Fruit fly (Drosophila melanogaster): ENCODE measurements around the gene CG14007.

Gene CG14007

dm6 chr2L:5720407-5721228 lies 4.1 kb upstream of the CG14007 start, which contains the start of the genes CG11149 and sip1 (continued):
- TF ChIP-seq bbx (GFP tag; IDR thresholded peaks at IDR 0.05; ENCODE audit: partially characterized antibody): peak; percentile 67
- no peak for TF ChIP-seq ham (GFP tag; IDR thresholded peaks at IDR 0.05)
- TF ChIP-seq CG8765 (GFP tag; IDR thresholded peaks at IDR 0.05): no peak
- no peak for TF ChIP-seq CG34422 (GFP tag; IDR thresholded peaks at IDR 0.05)
- no peak for TF ChIP-seq CG17612 (GFP tag; IDR thresholded peaks at IDR 0.05)
- no peak for TF ChIP-seq nau (GFP tag; optimal IDR thresholded peaks at IDR 0.05)
- no peak for TF ChIP-seq Hmx (GFP tag; optimal IDR thresholded peaks at IDR 0.05)
- TF ChIP-seq Spps (tag; optimal IDR thresholded peaks at IDR 0.05): no peak
- no peak for TF ChIP-seq CG11723 (GFP tag; optimal IDR thresholded peaks at IDR 0.05)
- TF ChIP-seq CG18599 (GFP tag; optimal IDR thresholded peaks at IDR 0.05): peak; percentile 25
- TF ChIP-seq h (optimal IDR thresholded peaks at IDR 0.05): no peak
- no peak for TF ChIP-seq Hr51 (GFP tag; optimal IDR thresholded peaks at IDR 0.05)
- TF ChIP-seq CG17186 (GFP tag; optimal IDR thresholded peaks at IDR 0.05): no peak
- TF ChIP-seq MTF-1 (GFP tag; optimal IDR thresholded peaks at IDR 0.05; ENCODE audit: borderline replicate concordance): no peak
- no peak for TF ChIP-seq CG8359 (GFP tag; optimal IDR thresholded peaks at IDR 0.05; ENCODE audit: borderline replicate concordance)
- no peak for TF ChIP-seq CG18619 (GFP tag; optimal IDR thresholded peaks at IDR 0.05)
- no peak for TF ChIP-seq cwo (GFP tag; optimal IDR thresholded peaks at IDR 0.05)
- no peak for TF ChIP-seq seq (GFP tag; IDR thresholded peaks at IDR 0.05)
- TF ChIP-seq zen (tag; optimal IDR thresholded peaks at IDR 0.05): no peak
- no peak for TF ChIP-seq repo (GFP tag; optimal IDR thresholded peaks at IDR 0.05)
- TF ChIP-seq CG4820 (GFP tag; optimal IDR thresholded peaks at IDR 0.05): no peak
- TF ChIP-seq Fer3 (tag; optimal IDR thresholded peaks at IDR 0.05): no peak
- no peak for TF ChIP-seq Mad (GFP tag; optimal IDR thresholded peaks at IDR 0.05)
- TF ChIP-seq CG9817 (tag; optimal IDR thresholded peaks at IDR 0.05): no peak
- TF ChIP-seq br (optimal IDR thresholded peaks at IDR 0.05): no peak
- no peak for TF ChIP-seq gcm2 (GFP tag; optimal IDR thresholded peaks at IDR 0.05)
- no peak for TF ChIP-seq bowl (GFP tag; IDR thresholded peaks at IDR 0.05)
- no peak for TF ChIP-seq fd102C (GFP tag; optimal IDR thresholded peaks at IDR 0.05)
- peak; percentile 76; the same call in 2 of the 3 replicates for TF ChIP-seq zen2 (GFP tag; IDR thresholded peaks at IDR 0.05; ENCODE audit: partially characterized antibody)
- TF ChIP-seq esg (GFP tag; conservative IDR thresholded peaks at IDR 0.05): no peak
- TF ChIP-seq CG17568 (GFP tag; optimal IDR thresholded peaks at IDR 0.05): no peak
- no peak for TF ChIP-seq fd64A (GFP tag; optimal IDR thresholded peaks at IDR 0.05)
- no peak for TF ChIP-seq vfl (GFP tag; optimal IDR thresholded peaks at IDR 0.05)
- peak; percentile 70 for TF ChIP-seq grn (GFP tag; optimal IDR thresholded peaks at IDR 0.05)
- no peak for TF ChIP-seq CG11504 (tag; optimal IDR thresholded peaks at IDR 0.05)
- TF ChIP-seq Doc3 (GFP tag; IDR thresholded peaks at IDR 0.05; ENCODE audit: partially characterized antibody): peak; percentile 75
- peak; percentile 37; the same call in 1 of the 2 replicates for TF ChIP-seq vvl (GFP tag; IDR thresholded peaks at IDR 0.05)
- no peak for TF ChIP-seq so (GFP tag; IDR thresholded peaks at IDR 0.05)
- TF ChIP-seq gem (tag; optimal IDR thresholded peaks at IDR 0.05): no peak
- TF ChIP-seq CG2116 (GFP tag; optimal IDR thresholded peaks at IDR 0.05): peak; percentile 19
- TF ChIP-seq z (GFP tag; IDR thresholded peaks at IDR 0.05): no peak
- TF ChIP-seq corto (GFP tag; optimal IDR thresholded peaks at IDR 0.05): no peak
- no peak for TF ChIP-seq dimm (GFP tag; IDR thresholded peaks at IDR 0.05)
- peak; percentile 87 for TF ChIP-seq Dp (GFP tag; optimal IDR thresholded peaks at IDR 0.05)
- no peak for TF ChIP-seq Hr39 (optimal IDR thresholded peaks at IDR 0.05)
- TF ChIP-seq tna (GFP tag; IDR thresholded peaks at IDR 0.05; ENCODE audit: partially characterized antibody): peak; percentile 49; the same call in 1 of the 2 replicates
- no peak for TF ChIP-seq CG7271 (tag; optimal IDR thresholded peaks at IDR 0.05)
- TF ChIP-seq CG32532 (GFP tag; IDR thresholded peaks at IDR 0.05): no peak
- peak; percentile 15; the same call in 1 of the 3 replicates for TF ChIP-seq vnd (GFP tag; IDR thresholded peaks at IDR 0.05; ENCODE audit: partially characterized antibody)
